Fruit fly (Drosophila melanogaster): ENCODE measurements around the gene CG8360.
A peak's percentile ranks its signal among the peaks of the same experiment; 100 is the strongest.

The CG8360 gene

DNA sequence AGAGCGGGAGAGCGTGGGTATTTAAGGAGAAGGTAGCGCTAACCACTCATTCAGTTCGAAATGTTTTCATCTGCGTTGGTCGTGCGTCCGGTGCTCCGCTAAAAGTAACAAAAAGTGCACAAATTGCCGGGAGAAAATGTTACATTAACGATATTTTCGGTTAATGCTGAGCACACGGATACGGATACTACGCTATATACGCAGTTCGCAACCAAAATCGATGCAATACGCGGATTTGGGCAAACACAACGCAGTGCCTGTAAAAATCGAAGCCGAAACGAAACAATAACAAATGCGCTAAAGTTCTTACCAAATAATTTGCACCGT is 49.8 kb upstream of the CG8360 start, which contains the start of gene Piezo (continued):
- TF ChIP-seq inv (GFP tag; IDR thresholded peaks at IDR 0.05; ENCODE audit: partially characterized antibody) (peak; percentile 6; the same call in 1 of the 2 replicates), HLH4C (GFP tag; IDR thresholded peaks at IDR 0.05; ENCODE audit: partially characterized antibody) (no peak), maf-S (GFP tag; optimal IDR thresholded peaks at IDR 0.05) (no peak), CG2199 (GFP tag; IDR thresholded peaks at IDR 0.05) (no peak), bbx (GFP tag; IDR thresholded peaks at IDR 0.05; ENCODE audit: partially characterized antibody) (0 out of 2 replicates have a peak, but pooled peaks have one; percentile 9), CkIIα-i1 (GFP tag; IDR thresholded peaks at IDR 0.05) (no peak), pum (GFP tag; optimal IDR thresholded peaks at IDR 0.05) (no peak), unc-4 (GFP tag; IDR thresholded peaks at IDR 0.05; ENCODE audit: partially characterized antibody) (no peak), Fer3 (tag; optimal IDR thresholded peaks at IDR 0.05) (no peak), CG17186 (GFP tag; optimal IDR thresholded peaks at IDR 0.05) (no peak), CG18764 (GFP tag; optimal IDR thresholded peaks at IDR 0.05) (no peak), CG17612 (GFP tag; IDR thresholded peaks at IDR 0.05) (no peak), CG13123 (GFP tag; optimal IDR thresholded peaks at IDR 0.05) (no peak), amos (GFP tag; IDR thresholded peaks at IDR 0.05; ENCODE audit: partially characterized antibody) (peak; percentile 58; the same call in 1 of the 2 replicates), GATAe (GFP tag; conservative IDR thresholded peaks at IDR 0.05) (no peak), bigmax (GFP tag; optimal IDR thresholded peaks at IDR 0.05) (no peak), CG10267 (tag; optimal IDR thresholded peaks at IDR 0.05) (no peak), ara (GFP tag; IDR thresholded peaks at IDR 0.05) (no peak), Xbp1 (GFP tag; optimal IDR thresholded peaks at IDR 0.05) (no peak), ftz-f1 (GFP tag; optimal IDR thresholded peaks at IDR 0.05) (no peak), CG8089 (GFP tag; optimal IDR thresholded peaks at IDR 0.05) (no peak), Nf-YA (GFP tag; IDR thresholded peaks at IDR 0.05) (no peak), CG10959 (GFP tag; IDR thresholded peaks at IDR 0.05) (no peak), Sox100B (GFP tag; optimal IDR thresholded peaks at IDR 0.05) (no peak), grau (tag; optimal IDR thresholded peaks at IDR 0.05) (no peak), CG10543 (GFP tag; optimal IDR thresholded peaks at IDR 0.05) (peak; percentile 56), tup (GFP tag; optimal IDR thresholded peaks at IDR 0.05) (no peak), CG16779 (GFP tag; IDR thresholded peaks at IDR 0.05) (no peak), CG7963 (GFP tag; IDR thresholded peaks at IDR 0.05; ENCODE audit: partially characterized antibody) (0 out of 3 replicates have a peak, but pooled peaks have one; percentile 29), Abd-B (GFP tag; optimal IDR thresholded peaks at IDR 0.05) (no peak), pan (optimal IDR thresholded peaks at IDR 0.05) (no peak), pan (GFP tag; optimal IDR thresholded peaks at IDR 0.05 in 1 of 2, IDR thresholded peaks at IDR 0.05 in 1 of 2) (no peak), CG3838 (GFP tag; optimal IDR thresholded peaks at IDR 0.05) (no peak), phol (tag; optimal IDR thresholded peaks at IDR 0.05) (no peak), CG12155 (GFP tag; optimal IDR thresholded peaks at IDR 0.05) (no peak), TFAM (GFP tag; optimal IDR thresholded peaks at IDR 0.05) (no peak), CG7745 (tag; optimal IDR thresholded peaks at IDR 0.05) (no peak), CG10366 (GFP tag; IDR thresholded peaks at IDR 0.05) (no peak), CG4404 (GFP tag; IDR thresholded peaks at IDR 0.05) (no peak), gce (GFP tag; IDR thresholded peaks at IDR 0.05) (no peak), HmgZ (tag; optimal IDR thresholded peaks at IDR 0.05) (no peak), hb (GFP tag; IDR thresholded peaks at IDR 0.05; ENCODE audit: partially characterized antibody) (0 out of 3 replicates have a peak, but pooled peaks have one; percentile 32), CG1233 (GFP tag; optimal IDR thresholded peaks at IDR 0.05) (no peak), Atf6 (GFP tag; IDR thresholded peaks at IDR 0.05) (no peak), ham (GFP tag; IDR thresholded peaks at IDR 0.05) (no peak), CG9609 (GFP tag; optimal IDR thresholded peaks at IDR 0.05) (no peak), sens (GFP tag) (no peak), ap (GFP tag; IDR thresholded peaks at IDR 0.05) (no peak), odd (GFP tag; optimal IDR thresholded peaks at IDR 0.05) (no peak), CG1024 (GFP tag; IDR thresholded peaks at IDR 0.05) (no peak; the same call in 1 of the 2 replicates), lov (optimal IDR thresholded peaks at IDR 0.05) (no peak), lov (GFP tag; IDR thresholded peaks at IDR 0.05) (no peak)
